Worm (Caenorhabditis elegans) whole organism, midembryonic: Measurements from ENCODE around the gene str-165.

Experiments used
- T22C8.4 ChIP-seq: fragments of 200-800 bp; sonication (Bioruptor generic); IDR thresholded peaks from 2 replicates; pipeline ENCODE4 v1.3.6; 2022; ENCODE audit warnings: missing genetic modification characterization, missing compliant biosample characterization
- flt-1 ChIP-seq: fragments of 200-800 bp; sonication (Bioruptor generic); IDR thresholded peaks from 2 replicates; pipeline ENCODE4 v1.3.6; 2022; ENCODE audit warnings: missing genetic modification characterization, missing compliant biosample characterization
- klf-2 ChIP-seq: fragments of 200-800 bp; sonication (Bioruptor generic); conservative IDR thresholded peaks from 2 replicates; pipeline ENCODE4 v1.3.6; 2022; ENCODE audit warnings: missing genetic modification reagents, missing genetic modification characterization, missing compliant biosample characterization
- med-1 ChIP-seq: sonication (generic microtip); optimal IDR thresholded peaks from 2 replicates; lab custom pipeline; 2017; ENCODE audit warnings: missing genetic modification characterization, mild to moderate bottlenecking, missing compliant biosample characterization, antibody characterized with exemption, missing genetic modification reagents; ENCODE audit not compliant: insufficient read depth
- ref-1 ChIP-seq: fragments of 200-800 bp; sonication (Bioruptor generic); conservative IDR thresholded peaks from 2 replicates; pipeline ENCODE4 v1.3.6; 2022; ENCODE audit warnings: missing genetic modification reagents, missing genetic modification characterization, missing compliant biosample characterization
- tab-1 ChIP-seq: fragments of 200-800 bp; sonication (Bioruptor generic); IDR thresholded peaks from 2 replicates; pipeline ENCODE4 v1.3.6; 2022; ENCODE audit warnings: missing genetic modification characterization, missing compliant biosample characterization
- ztf-23 ChIP-seq: fragments of 200-800 bp; sonication (Bioruptor generic); IDR thresholded peaks from 2 replicates; pipeline ENCODE4 v1.3.6; 2022; ENCODE audit warnings: missing genetic modification reagents, missing genetic modification characterization, missing compliant biosample characterization
- ztf-29 ChIP-seq: fragments of 200-800 bp; sonication (Bioruptor generic); IDR thresholded peaks from 2 replicates; pipeline ENCODE4 v1.3.6; 2022; ENCODE audit warnings: missing genetic modification reagents, missing genetic modification characterization, missing compliant biosample characterization

DNA sequence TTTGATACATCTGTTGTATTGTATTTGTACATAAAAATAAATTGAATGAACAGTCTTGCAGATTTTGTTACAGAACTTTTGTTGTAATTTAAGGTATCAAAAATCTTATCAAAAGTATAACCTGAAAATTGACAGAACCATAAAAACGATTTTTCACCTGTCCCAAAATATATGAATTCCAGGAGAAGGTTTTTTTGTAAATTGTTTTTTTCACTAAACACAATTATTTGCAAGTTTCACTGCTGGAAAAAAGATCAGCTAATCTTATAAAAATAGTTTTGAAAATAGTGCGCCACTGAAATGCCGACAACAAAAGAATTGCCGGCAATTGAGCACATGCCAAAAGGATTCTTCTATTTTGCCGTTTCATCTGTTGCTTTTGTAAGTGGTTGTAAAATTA, 12.2 kb downstream of the str-165 start, which contains the start of gene srx-130:
- TF ChIP-seq klf-2 (GFP tag; lab: Robert Waterston, UW) (no peak), flt-1 (GFP tag; lab: Robert Waterston, UW) (no peak), tab-1 (no peak), T22C8.4 (GFP tag; lab: Robert Waterston, UW) (no peak), ztf-29 (GFP tag; lab: Robert Waterston, UW) (no peak), ref-1 (GFP tag; lab: Robert Waterston, UW) (no peak), med-1 (GFP tag; lab: Kevin White, UChicago) (no peak), ztf-23 (GFP tag; lab: Robert Waterston, UW) (no peak)
